Fruit fly (Drosophila melanogaster) S2 (cell line): Measurements from ENCODE around the gene CG14391.

ENCODE experiments used
- CG8478 ChIP-seq: fragments of >200 bp; optimal IDR thresholded peaks from 2 replicates; lab custom pipeline; 2018
- CTCF ChIP-seq, 2 experiments: fragments of >200 bp; optimal IDR thresholded peaks; 2 replicates each; lab custom pipeline; 2018

dm6 chr3R:12716894-12717293 is 22.3 kb upstream of the CG14391 start:
- no peak for TF ChIP-seq CTCF (optimal IDR thresholded peaks at IDR 0.05; lab: Kevin White, UChicago)
- TF ChIP-seq CG8478 = no peak
